Worm (Caenorhabditis elegans): ENCODE results near the gene rpia-1.

ce11 chrIII:7090545-7090944 is 32.4 kb upstream of the rpia-1 start, which contains the start of gene ZK418.10:
- TF ChIP-seq dao-5 (tag; optimal IDR thresholded peaks at IDR 0.05), result no peak
- TF ChIP-seq W03F9.2 (tag; optimal IDR thresholded peaks at IDR 0.05), result no peak
